Fruit fly (Drosophila melanogaster) whole organism, embryonic: ENCODE results near the gene Aasdh.

Experiments
- BEAF-32 ChIP-seq: fragments of 200-800 bp; sonication (Bioruptor generic); optimal IDR thresholded peaks from 3 replicates; lab custom pipeline; 2017; ENCODE audit warnings: missing biosample characterization, missing genetic modification characterization, mild to moderate bottlenecking, moderate library complexity, missing genetic modification reagents
- CG1024 ChIP-seq: fragments of 200-800 bp; sonication (Bioruptor generic); IDR thresholded peaks from 2 replicates; pipeline ENCODE4 v1.3.6; 2022; ENCODE audit warnings: missing biosample characterization, missing genetic modification characterization
- CG10979 ChIP-seq: fragments of 200-800 bp; sonication (Bioruptor generic); optimal IDR thresholded peaks from 2 replicates; lab custom pipeline; 2018; ENCODE audit warnings: missing biosample characterization, mild to moderate bottlenecking, missing genetic modification characterization, moderate library complexity
- CG11695 ChIP-seq: fragments of 200-800 bp; sonication (Bioruptor generic); IDR thresholded peaks from 3 replicates; pipeline ENCODE4 v1.3.6; 2022; ENCODE audit warnings: missing biosample characterization, missing genetic modification characterization
- CG12299 ChIP-seq: fragments of 200-800 bp; sonication (Bioruptor generic); optimal IDR thresholded peaks from 2 replicates; lab custom pipeline; 2018; ENCODE audit warnings: missing biosample characterization, mild to moderate bottlenecking, missing genetic modification characterization
- CG12942 ChIP-seq: fragments of 200-800 bp; sonication (Bioruptor generic); optimal IDR thresholded peaks from 3 replicates; lab custom pipeline; 2016; ENCODE audit warnings: missing biosample characterization, missing genetic modification characterization
- CG14860 ChIP-seq: fragments of 200-800 bp; sonication (Bioruptor generic); IDR thresholded peaks from 3 replicates; pipeline ENCODE4 v1.3.6; 2022; ENCODE audit warnings: missing biosample characterization, missing genetic modification characterization; ENCODE audit not compliant: partially characterized antibody
- CG17568 ChIP-seq: fragments of 200-800 bp; sonication (Bioruptor generic); optimal IDR thresholded peaks from 2 replicates; lab custom pipeline; 2018; ENCODE audit warnings: missing biosample characterization, mild to moderate bottlenecking, missing genetic modification characterization, moderate library complexity
- CG1832 ChIP-seq: fragments of 200-800 bp; sonication (Bioruptor generic); optimal IDR thresholded peaks from 2 replicates; lab custom pipeline; 2017; ENCODE audit warnings: missing biosample characterization, mild to moderate bottlenecking, missing genetic modification characterization, inconsistent platforms
- CG18476 ChIP-seq: fragments of 200-800 bp; sonication (Bioruptor generic); optimal IDR thresholded peaks from 2 replicates; lab custom pipeline; 2016; ENCODE audit warnings: missing biosample characterization, mild to moderate bottlenecking, missing genetic modification characterization
- CG18599 ChIP-seq: fragments of 200-800 bp; sonication (Bioruptor generic); optimal IDR thresholded peaks from 3 replicates; lab custom pipeline; 2017; ENCODE audit warnings: missing biosample characterization, missing genetic modification characterization, mild to moderate bottlenecking, moderate library complexity, missing genetic modification reagents
- CG2120 ChIP-seq: fragments of 200-800 bp; sonication (Bioruptor generic); optimal IDR thresholded peaks from 3 replicates; lab custom pipeline; 2016; ENCODE audit warnings: missing biosample characterization, missing genetic modification characterization
- CG30020 ChIP-seq: fragments of 200-800 bp; optimal IDR thresholded peaks from 2 replicates; lab custom pipeline; 2019; ENCODE audit warnings: missing biosample characterization, mild to moderate bottlenecking, missing genetic modification characterization, moderate library complexity
- CG31224 ChIP-seq: fragments of 200-800 bp; sonication (Bioruptor generic); IDR thresholded peaks from 2 replicates; pipeline ENCODE4 v1.3.6; 2022; ENCODE audit warnings: missing biosample characterization, missing genetic modification characterization
- CG31365 ChIP-seq: fragments of 200-800 bp; sonication (Bioruptor generic); optimal IDR thresholded peaks from 2 replicates; lab custom pipeline; 2018; ENCODE audit warnings: missing biosample characterization, mild to moderate bottlenecking, missing genetic modification characterization
- CG33557 ChIP-seq: fragments of 200-800 bp; sonication (Bioruptor generic); optimal IDR thresholded peaks from 2 replicates; lab custom pipeline; 2019; ENCODE audit warnings: missing biosample characterization, mild to moderate bottlenecking, missing genetic modification characterization, moderate library complexity
- CG34224 ChIP-seq: fragments of 200-800 bp; sonication (Bioruptor generic); IDR thresholded peaks from 3 replicates; pipeline ENCODE4 v1.3.6; 2022; ENCODE audit warnings: missing biosample characterization, missing genetic modification characterization; ENCODE audit not compliant: partially characterized antibody
- CG3847 ChIP-seq: fragments of 200-800 bp; sonication (Bioruptor generic); IDR thresholded peaks from 2 replicates; pipeline ENCODE4 v1.3.6; 2022; ENCODE audit warnings: missing biosample characterization, missing genetic modification characterization
- CG5953 ChIP-seq: fragments of 200-800 bp; sonication (Bioruptor generic); IDR thresholded peaks from 2 replicates; pipeline ENCODE4 v1.3.6; 2022; ENCODE audit warnings: missing biosample characterization, missing genetic modification characterization
- CG8388 ChIP-seq: fragments of 200-800 bp; sonication (Bioruptor generic); optimal IDR thresholded peaks from 2 replicates; lab custom pipeline; 2019; ENCODE audit warnings: missing biosample characterization, mild to moderate bottlenecking, missing genetic modification characterization, moderate library complexity
- CG8924 ChIP-seq: fragments of 200-800 bp; optimal IDR thresholded peaks from 3 replicates; lab custom pipeline; 2019; ENCODE audit warnings: missing biosample characterization, mild to moderate bottlenecking, missing genetic modification characterization, moderate library complexity
- CG9215 ChIP-seq: fragments of 200-800 bp; sonication (Bioruptor generic); IDR thresholded peaks from 2 replicates; pipeline ENCODE4 v1.3.6; 2022; ENCODE audit warnings: missing biosample characterization, missing genetic modification characterization
- CTCF ChIP-seq: fragments of 200-800 bp; sonication (Bioruptor generic); optimal IDR thresholded peaks from 2 replicates; lab custom pipeline; 2017; ENCODE audit warnings: missing biosample characterization, mild to moderate bottlenecking, missing genetic modification characterization, moderate library complexity
- Ets97D ChIP-seq: fragments of 200-800 bp; sonication (Bioruptor generic); optimal IDR thresholded peaks from 3 replicates; lab custom pipeline; 2016; ENCODE audit warnings: missing biosample characterization, missing genetic modification characterization
- HLH4C ChIP-seq: fragments of 200-800 bp; sonication (Bioruptor generic); IDR thresholded peaks from 3 replicates; pipeline ENCODE4 v1.3.6; 2022; ENCODE audit warnings: missing biosample characterization, missing genetic modification characterization; ENCODE audit not compliant: partially characterized antibody
- HLH54F ChIP-seq: fragments of 200-800 bp; sonication (Bioruptor generic); optimal IDR thresholded peaks from 3 replicates; lab custom pipeline; 2016; ENCODE audit warnings: missing biosample characterization, missing genetic modification characterization
- Hr3 ChIP-seq: fragments of 200-800 bp; sonication (Bioruptor generic); optimal IDR thresholded peaks from 3 replicates; lab custom pipeline; 2016; ENCODE audit warnings: missing biosample characterization, missing genetic modification characterization
- Max ChIP-seq: fragments of 200-800 bp; sonication (Bioruptor generic); optimal IDR thresholded peaks from 2 replicates; lab custom pipeline; 2016; ENCODE audit warnings: missing biosample characterization, mild to moderate bottlenecking, missing genetic modification characterization
- Oaz ChIP-seq: fragments of 200-800 bp; sonication (Bioruptor generic); IDR thresholded peaks from 2 replicates; pipeline ENCODE4 v1.3.6; 2022; ENCODE audit warnings: missing biosample characterization, missing genetic modification characterization
- Sry-δ ChIP-seq: fragments of 200-800 bp; sonication (Bioruptor generic); optimal IDR thresholded peaks from 2 replicates; lab custom pipeline; 2016; ENCODE audit warnings: missing biosample characterization, missing genetic modification characterization
- Ssrp ChIP-seq: fragments of 200-800 bp; sonication (Bioruptor generic); optimal IDR thresholded peaks from 2 replicates; lab custom pipeline; 2018; ENCODE audit warnings: missing biosample characterization, mild to moderate bottlenecking, missing genetic modification characterization, moderate library complexity
- Stat92E ChIP-seq, 3 experiments: fragments of >200 bp in 2 of 3; fragments of 200-800 bp in 1 of 3; sonication (Bioruptor generic) in 1 of 3; optimal IDR thresholded peaks; 2 replicates each; lab custom pipeline; 2017 to 2019; ENCODE audit warnings: missing biosample characterization in 3 of 3, missing genetic modification characterization in 3 of 3, mild to moderate bottlenecking in 1 of 3, moderate library complexity in 1 of 3
- ap ChIP-seq: fragments of 200-800 bp; sonication (Bioruptor generic); IDR thresholded peaks from 2 replicates; pipeline ENCODE4 v1.3.6; 2022; ENCODE audit warnings: missing biosample characterization, missing genetic modification characterization
- bab2 ChIP-seq: fragments of 200-800 bp; sonication (Bioruptor generic); optimal IDR thresholded peaks from 2 replicates; lab custom pipeline; 2016; ENCODE audit warnings: missing biosample characterization, missing genetic modification characterization
- bbx ChIP-seq: fragments of 200-800 bp; sonication (Bioruptor generic); IDR thresholded peaks from 2 replicates; pipeline ENCODE4 v1.3.6; 2022; ENCODE audit warnings: missing biosample characterization, missing genetic modification characterization; ENCODE audit not compliant: partially characterized antibody
- cato ChIP-seq: fragments of 200-800 bp; sonication (Bioruptor generic); optimal IDR thresholded peaks from 2 replicates; lab custom pipeline; 2016; ENCODE audit warnings: missing biosample characterization, missing genetic modification characterization, borderline replicate concordance
- chif ChIP-seq, 2 experiments: fragments of 200-800 bp; sonication (Bioruptor generic); optimal IDR thresholded peaks; 3 replicates each; lab custom pipeline; 2016; ENCODE audit warnings: missing biosample characterization in 2 of 2, missing genetic modification characterization in 2 of 2
- dati ChIP-seq: fragments of 200-800 bp; sonication (Bioruptor generic); IDR thresholded peaks from 2 replicates; pipeline ENCODE4 v1.3.6; 2022; ENCODE audit warnings: missing biosample characterization, missing genetic modification characterization
- dmrt99B ChIP-seq: fragments of 200-800 bp; sonication (Bioruptor generic); optimal IDR thresholded peaks from 2 replicates; lab custom pipeline; 2018; ENCODE audit warnings: missing biosample characterization, mild to moderate bottlenecking, missing genetic modification characterization, moderate library complexity
- emc ChIP-seq: fragments of 200-800 bp; sonication (Bioruptor generic); optimal IDR thresholded peaks from 2 replicates; lab custom pipeline; 2016; ENCODE audit warnings: missing biosample characterization, missing genetic modification characterization
- ems ChIP-seq: fragments of 200-800 bp; sonication (Bioruptor generic); optimal IDR thresholded peaks from 3 replicates; lab custom pipeline; 2016; ENCODE audit warnings: missing biosample characterization, missing genetic modification characterization
- esg ChIP-seq: fragments of 200-800 bp; sonication (Bioruptor generic); conservative IDR thresholded peaks from 2 replicates; pipeline ENCODE4 v1.3.6; 2022; ENCODE audit warnings: missing biosample characterization, missing genetic modification characterization
- exex ChIP-seq: fragments of 200-800 bp; sonication (Bioruptor generic); optimal IDR thresholded peaks from 4 replicates; lab custom pipeline; 2018; ENCODE audit warnings: missing biosample characterization, mild to moderate bottlenecking, missing genetic modification characterization, moderate library complexity
- ftz-f1 ChIP-seq: fragments of 200-800 bp; sonication (Bioruptor generic); optimal IDR thresholded peaks from 2 replicates; lab custom pipeline; 2016; ENCODE audit warnings: missing biosample characterization, missing genetic modification characterization
- hbn ChIP-seq: fragments of 200-800 bp; sonication (Bioruptor generic); IDR thresholded peaks from 2 replicates; pipeline ENCODE4 v1.3.6; 2022; ENCODE audit warnings: missing biosample characterization, missing genetic modification characterization; ENCODE audit not compliant: partially characterized antibody
- psq ChIP-seq: fragments of 200-800 bp; sonication (Bioruptor generic); optimal IDR thresholded peaks from 2 replicates; lab custom pipeline; 2017; ENCODE audit warnings: missing biosample characterization, missing genetic modification characterization
- ranshi ChIP-seq: fragments of 200-800 bp; sonication (Bioruptor generic); IDR thresholded peaks from 2 replicates; pipeline ENCODE4 v1.3.6; 2022; ENCODE audit warnings: missing biosample characterization, missing genetic modification characterization
- schlank ChIP-seq: fragments of 200-800 bp; sonication (Bioruptor generic); optimal IDR thresholded peaks from 2 replicates; lab custom pipeline; 2018; ENCODE audit warnings: missing biosample characterization, mild to moderate bottlenecking, missing genetic modification characterization
- sima ChIP-seq: fragments of 200-800 bp; sonication (Bioruptor generic); optimal IDR thresholded peaks from 2 replicates; lab custom pipeline; 2016; ENCODE audit warnings: missing biosample characterization, missing genetic modification characterization
- sob ChIP-seq: fragments of 200-800 bp; sonication (Bioruptor generic); IDR thresholded peaks from 2 replicates; pipeline ENCODE4 v1.3.6; 2022; ENCODE audit warnings: missing biosample characterization, missing genetic modification characterization

The Aasdh gene

dm6 chr2L:8464107-8464582, 14.8 kb upstream of the Aasdh start, which contains the start of gene prg (continued):
- TF ChIP-seq CG34224 (GFP tag; lab: Robert Waterston, UW), result peak; percentile 99
- TF ChIP-seq CG14860 (GFP tag; lab: Robert Waterston, UW), result peak; percentile 94
- 0 out of 2 replicates have a peak, but pooled peaks have one; percentile 17 for TF ChIP-seq CG9215
- no peak for TF ChIP-seq schlank
- peak; percentile 53; the same call in 2 of the 3 replicates for TF ChIP-seq CG11695 (GFP tag; lab: Robert Waterston, UW)
- peak; percentile 33; the same call in 1 of the 2 replicates for TF ChIP-seq CG31224 (GFP tag; lab: Robert Waterston, UW)
- TF ChIP-seq CG18599 (GFP tag; lab: Kevin White, UChicago), result peak; percentile 30
- peak; percentile 32; the same call in 1 of the 2 replicates for TF ChIP-seq Oaz
- TF ChIP-seq Sry-δ (GFP tag; lab: Kevin White, UChicago), result peak; percentile 77
- peak; percentile 54 for TF ChIP-seq CG8388 (GFP tag; lab: Kevin White, UChicago)
- 0 out of 2 replicates have a peak, but pooled peaks have one; percentile 22 for TF ChIP-seq esg (GFP tag; lab: Robert Waterston, UW)
- TF ChIP-seq chif (GFP tag; optimal IDR thresholded peaks at IDR 0.05; lab: Kevin White, UChicago), result peak; percentile 15 to 51
- TF ChIP-seq CG1024 (GFP tag; lab: Robert Waterston, UW), result 0 out of 2 replicates have a peak, but pooled peaks have one; percentile 18
- peak; percentile 51 for TF ChIP-seq Ssrp (tag; lab: Kevin White, UChicago)
- peak; percentile 18; the same call in 1 of the 2 replicates for TF ChIP-seq CG5953 (GFP tag; lab: Robert Waterston, UW)
- TF ChIP-seq exex (tag; lab: Kevin White, UChicago), result peak; percentile 36
- peak; percentile 77 for TF ChIP-seq dmrt99B (tag; lab: Kevin White, UChicago)
- TF ChIP-seq HLH54F (GFP tag; lab: Kevin White, UChicago), result peak; percentile 67
- TF ChIP-seq emc, result no peak
- peak; percentile 1 for TF ChIP-seq CG12942 (GFP tag; lab: Kevin White, UChicago)
- TF ChIP-seq dati (GFP tag; lab: Robert Waterston, UW), result no peak
- peak; percentile 50 for TF ChIP-seq CG12299 (tag; lab: Kevin White, UChicago)
- TF ChIP-seq CG2120 (GFP tag; lab: Kevin White, UChicago), result peak; percentile 83
- peak; percentile 88 for TF ChIP-seq BEAF-32 (GFP tag; lab: Kevin White, UChicago)
- TF ChIP-seq CG10979 (tag; lab: Kevin White, UChicago), result peak; percentile 67
- TF ChIP-seq sima (GFP tag; lab: Kevin White, UChicago), result no peak
- no peak for TF ChIP-seq CG31365
- TF ChIP-seq ems (GFP tag; lab: Kevin White, UChicago), result peak; percentile 78
- peak; percentile 44 for TF ChIP-seq Ets97D (GFP tag; lab: Kevin White, UChicago)
- peak; percentile 49; the same call in 1 of the 2 replicates for TF ChIP-seq ap (GFP tag; lab: Robert Waterston, UW)
- TF ChIP-seq hbn (GFP tag; lab: Robert Waterston, UW), result peak; percentile 98
- TF ChIP-seq bbx, result peak; percentile 98
- TF ChIP-seq Stat92E (GFP tag; optimal IDR thresholded peaks at IDR 0.05; lab: Kevin White, UChicago), result peak in 1 of 3 experiments; percentile 22
- TF ChIP-seq HLH4C (GFP tag; lab: Robert Waterston, UW), result peak; percentile 97
- peak; percentile 84 for TF ChIP-seq Max (GFP tag; lab: Kevin White, UChicago)
- TF ChIP-seq CTCF (GFP tag; lab: Kevin White, UChicago), result no peak
- peak; percentile 85 for TF ChIP-seq CG18476 (GFP tag; lab: Kevin White, UChicago)
- TF ChIP-seq CG1832 (GFP tag; lab: Kevin White, UChicago), result no peak
- peak; percentile 59 for TF ChIP-seq ranshi (GFP tag; lab: Robert Waterston, UW)
- TF ChIP-seq cato (GFP tag; lab: Kevin White, UChicago), result peak; percentile 14
- TF ChIP-seq CG8924 (tag; lab: Kevin White, UChicago), result peak; percentile 66
- no peak for TF ChIP-seq psq
- peak; percentile 47 for TF ChIP-seq CG30020 (tag; lab: Kevin White, UChicago)
- TF ChIP-seq bab2 (GFP tag; lab: Kevin White, UChicago), result peak; percentile 72
- no peak for TF ChIP-seq ftz-f1 (GFP tag; lab: Kevin White, UChicago)
- TF ChIP-seq CG33557, result no peak
- TF ChIP-seq CG17568 (GFP tag; lab: Kevin White, UChicago), result peak; percentile 39
- TF ChIP-seq sob (GFP tag; lab: Robert Waterston, UW), result peak; percentile 62
- TF ChIP-seq CG3847, result peak; percentile 63
- peak; percentile 58 for TF ChIP-seq Hr3 (GFP tag; lab: Kevin White, UChicago)
